Fruit fly (Drosophila melanogaster): ENCODE measurements around the gene CG14811.

Gene CG14811

DNA sequence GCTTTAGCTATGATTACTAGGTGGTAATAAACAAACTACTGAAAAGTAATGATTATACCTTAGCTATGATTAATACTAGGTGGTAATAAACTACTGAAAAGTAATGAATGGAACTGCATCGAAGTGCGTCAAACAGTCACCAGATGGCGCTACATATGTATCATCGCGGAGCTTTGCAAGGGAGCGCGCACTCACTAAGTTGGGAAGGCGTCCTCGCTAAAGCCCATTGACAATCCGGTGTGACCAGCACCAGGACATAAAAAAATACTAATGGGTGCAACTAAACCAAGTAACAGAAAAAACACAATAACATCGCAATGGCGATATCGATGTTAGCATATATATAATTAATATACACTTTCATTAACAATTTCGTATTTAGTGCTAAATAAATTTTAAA lies 49.6 kb downstream of the CG14811 start:
- no peak for TF ChIP-seq GATAd (GFP tag; optimal IDR thresholded peaks at IDR 0.05)
- TF ChIP-seq Mio (GFP tag; optimal IDR thresholded peaks at IDR 0.05), result no peak
- TF ChIP-seq sv (GFP tag; optimal IDR thresholded peaks at IDR 0.05), result no peak
- no peak for TF ChIP-seq sage (GFP tag; optimal IDR thresholded peaks at IDR 0.05)
- TF ChIP-seq N (GFP tag; optimal IDR thresholded peaks at IDR 0.05), result no peak
- peak; percentile 16 for TF ChIP-seq Myc (optimal IDR thresholded peaks at IDR 0.05)
- TF ChIP-seq fru (GFP tag; optimal IDR thresholded peaks at IDR 0.05), result peak; percentile 81
- TF ChIP-seq Rel (GFP tag; optimal IDR thresholded peaks at IDR 0.05), result no peak
- TF ChIP-seq Rel (tag; optimal IDR thresholded peaks at IDR 0.05), result no peak
- no peak for TF ChIP-seq psq (GFP tag; optimal IDR thresholded peaks at IDR 0.05)
- no peak for TF ChIP-seq dl (GFP tag; optimal IDR thresholded peaks at IDR 0.05; ENCODE audit: insufficient read depth in 1 of 2, partially characterized antibody in 2 of 2)
- TF ChIP-seq woc (GFP tag; optimal IDR thresholded peaks at IDR 0.05), result no peak
- no peak for TF ChIP-seq HLH106 (tag; optimal IDR thresholded peaks at IDR 0.05)
- TF ChIP-seq Hr78 (GFP tag; optimal IDR thresholded peaks at IDR 0.05), result no peak
- TF ChIP-seq Abd-B (GFP tag; optimal IDR thresholded peaks at IDR 0.05), result no peak
- TF ChIP-seq Dif (GFP tag; optimal IDR thresholded peaks at IDR 0.05; ENCODE audit: partially characterized antibody), result no peak
- TF ChIP-seq Dfd (GFP tag; optimal IDR thresholded peaks at IDR 0.05), result no peak

Data from whole organism, wandering third instar larva.